Worm (Caenorhabditis elegans) whole organism, midembryonic: ENCODE data around the gene enu-3.6.

ENCODE experiments used
- T22C8.4 ChIP-seq: fragments of 200-800 bp; sonication (Bioruptor generic); IDR thresholded peaks from 2 replicates; pipeline ENCODE4 v1.3.6; 2022; ENCODE audit warnings: missing genetic modification characterization, missing compliant biosample characterization
- cog-1 ChIP-seq: sonication (generic microtip); optimal IDR thresholded peaks from 2 replicates; lab custom pipeline; 2016; ENCODE audit warnings: missing genetic modification characterization, missing compliant biosample characterization
- flt-1 ChIP-seq: fragments of 200-800 bp; sonication (Bioruptor generic); IDR thresholded peaks from 2 replicates; pipeline ENCODE4 v1.3.6; 2022; ENCODE audit warnings: missing genetic modification characterization, missing compliant biosample characterization
- klf-2 ChIP-seq: fragments of 200-800 bp; sonication (Bioruptor generic); conservative IDR thresholded peaks from 2 replicates; pipeline ENCODE4 v1.3.6; 2022; ENCODE audit warnings: missing genetic modification reagents, missing genetic modification characterization, missing compliant biosample characterization
- med-1 ChIP-seq: sonication (generic microtip); optimal IDR thresholded peaks from 2 replicates; lab custom pipeline; 2017; ENCODE audit warnings: missing genetic modification characterization, mild to moderate bottlenecking, missing compliant biosample characterization, antibody characterized with exemption, missing genetic modification reagents; ENCODE audit not compliant: insufficient read depth
- ref-1 ChIP-seq: fragments of 200-800 bp; sonication (Bioruptor generic); conservative IDR thresholded peaks from 2 replicates; pipeline ENCODE4 v1.3.6; 2022; ENCODE audit warnings: missing genetic modification reagents, missing genetic modification characterization, missing compliant biosample characterization
- tab-1 ChIP-seq: fragments of 200-800 bp; sonication (Bioruptor generic); IDR thresholded peaks from 2 replicates; pipeline ENCODE4 v1.3.6; 2022; ENCODE audit warnings: missing genetic modification characterization, missing compliant biosample characterization
- ztf-23 ChIP-seq: fragments of 200-800 bp; sonication (Bioruptor generic); IDR thresholded peaks from 2 replicates; pipeline ENCODE4 v1.3.6; 2022; ENCODE audit warnings: missing genetic modification reagents, missing genetic modification characterization, missing compliant biosample characterization
- ztf-29 ChIP-seq: fragments of 200-800 bp; sonication (Bioruptor generic); IDR thresholded peaks from 2 replicates; pipeline ENCODE4 v1.3.6; 2022; ENCODE audit warnings: missing genetic modification reagents, missing genetic modification characterization, missing compliant biosample characterization

The enu-3.6 gene

DNA sequence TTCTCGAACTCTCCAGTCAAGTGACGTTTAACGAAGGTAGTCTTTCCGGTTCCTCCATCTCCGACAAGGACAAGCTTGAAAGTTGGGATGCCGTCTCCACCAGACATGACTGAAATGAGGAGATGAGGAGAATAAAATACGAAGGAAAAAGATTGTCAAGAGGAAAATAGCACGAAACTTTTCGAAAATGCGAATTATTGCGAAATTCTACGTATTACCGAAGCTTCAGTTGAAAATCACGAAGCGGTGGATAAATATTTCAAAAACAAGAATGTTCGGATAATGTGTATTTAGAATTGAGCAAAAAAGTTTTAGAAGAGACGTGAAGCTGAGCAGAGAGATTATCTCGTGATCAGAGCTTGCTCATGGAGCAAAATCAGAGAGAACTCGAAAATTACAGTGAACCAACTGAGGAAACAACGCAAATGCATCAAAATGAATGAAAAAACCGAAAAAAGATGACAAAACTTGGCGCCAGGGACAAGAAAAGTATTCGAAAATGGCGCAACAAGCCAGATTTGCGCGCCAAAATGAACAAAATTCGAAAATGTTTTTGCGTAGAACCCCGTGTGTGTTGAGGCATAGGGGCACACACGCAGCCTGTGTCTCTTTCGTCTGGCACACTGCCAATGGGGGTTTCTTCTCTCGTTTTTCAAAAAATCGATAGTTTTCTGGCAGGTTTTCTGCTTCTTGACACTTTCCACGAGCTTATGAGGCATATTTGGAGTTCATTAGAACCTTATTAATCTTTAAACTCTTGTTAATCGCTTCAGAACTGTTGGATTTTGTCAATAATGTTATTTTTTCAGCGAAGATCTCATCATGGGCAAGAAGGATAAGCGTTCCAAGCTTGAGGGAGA is 2.4 kb upstream of the enu-3.6 start, which contains the start of the genes ran-1 and dkc-1:
ran-1 (minus strand) TSS at position 109 of the 860 bp plus-strand sequence.
dkc-1 (plus strand) TSS at position 810 of the 860 bp plus-strand sequence.
- TF ChIP-seq cog-1 (tag; lab: Kevin White, UChicago) (peak; percentile 50), ztf-23 (GFP tag; lab: Robert Waterston, UW) (peak; percentile 100), ref-1 (no peak), T22C8.4 (peak; percentile 72), ztf-29 (GFP tag; lab: Robert Waterston, UW) (no peak)

DNA sequence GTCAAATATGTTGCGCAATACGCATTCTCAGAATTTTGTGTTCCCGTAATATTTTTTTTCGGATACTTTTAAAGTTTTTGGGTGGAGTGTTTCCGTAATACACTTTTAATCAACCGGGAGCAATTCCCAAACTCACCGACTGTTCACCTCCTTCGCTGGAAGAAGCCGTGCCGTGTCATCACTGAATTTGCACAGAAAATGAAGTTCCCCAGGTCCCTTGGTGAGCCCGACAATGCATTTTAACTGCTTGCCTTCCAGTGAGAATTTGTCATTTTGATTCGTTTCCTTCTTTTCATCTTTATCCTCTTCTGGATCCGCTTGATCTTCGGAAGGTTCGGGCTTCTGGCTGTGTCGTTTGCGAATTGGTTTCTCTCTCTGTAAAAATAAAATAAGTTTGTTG is 4.1 kb downstream of the enu-3.6 start:
- TF ChIP-seq klf-2: no peak
- no peak for TF ChIP-seq flt-1 (GFP tag; lab: Robert Waterston, UW)
- TF ChIP-seq tab-1 (GFP tag; lab: Robert Waterston, UW): no peak
- TF ChIP-seq T22C8.4: no peak
- TF ChIP-seq cog-1 (tag; lab: Kevin White, UChicago): no peak
- no peak for TF ChIP-seq ztf-23 (GFP tag; lab: Robert Waterston, UW)
- no peak for TF ChIP-seq med-1 (GFP tag; lab: Kevin White, UChicago)
- no peak for TF ChIP-seq ztf-29 (GFP tag; lab: Robert Waterston, UW)
- no peak for TF ChIP-seq ref-1

DNA sequence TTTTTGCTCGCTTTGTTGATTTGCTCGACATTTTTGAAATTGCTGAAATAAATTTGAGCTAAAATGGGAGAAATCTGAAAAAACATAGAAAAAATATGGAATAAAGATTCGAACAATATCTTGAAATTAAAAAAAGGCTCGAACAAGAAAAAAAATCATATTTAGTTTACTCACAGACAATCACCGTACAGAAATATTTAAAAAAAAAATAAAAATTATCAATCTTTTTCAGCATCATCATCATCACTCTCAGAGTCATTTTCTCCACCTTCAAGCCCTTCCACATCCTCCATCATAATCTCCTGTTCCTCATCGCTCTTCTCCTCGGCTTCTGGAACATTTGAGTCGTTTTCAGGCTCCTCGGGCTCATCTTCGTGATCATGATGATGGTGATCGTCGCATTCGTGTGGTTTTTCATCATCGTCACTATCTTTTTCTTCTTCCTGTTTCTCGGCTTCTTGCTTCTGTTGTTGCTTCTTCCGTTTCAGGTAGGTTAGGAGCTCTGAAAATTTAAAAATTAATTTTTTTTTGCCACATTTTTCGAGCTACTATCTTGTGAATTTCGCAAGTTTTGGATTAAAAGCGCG is 5.3 kb downstream of the enu-3.6 start, which contains the start of gene hpl-2:
hpl-2 (minus strand) TSS at position 51 of the 587 bp plus-strand sequence.
- TF ChIP-seq cog-1 (tag; lab: Kevin White, UChicago): no peak
- no peak for TF ChIP-seq T22C8.4
- TF ChIP-seq ztf-29 (GFP tag; lab: Robert Waterston, UW): no peak
- TF ChIP-seq tab-1 (GFP tag; lab: Robert Waterston, UW): no peak
- no peak for TF ChIP-seq med-1 (GFP tag; lab: Kevin White, UChicago)
- TF ChIP-seq ztf-23 (GFP tag; lab: Robert Waterston, UW): no peak
- no peak for TF ChIP-seq klf-2
- no peak for TF ChIP-seq ref-1
- TF ChIP-seq flt-1 (GFP tag; lab: Robert Waterston, UW): no peak

DNA sequence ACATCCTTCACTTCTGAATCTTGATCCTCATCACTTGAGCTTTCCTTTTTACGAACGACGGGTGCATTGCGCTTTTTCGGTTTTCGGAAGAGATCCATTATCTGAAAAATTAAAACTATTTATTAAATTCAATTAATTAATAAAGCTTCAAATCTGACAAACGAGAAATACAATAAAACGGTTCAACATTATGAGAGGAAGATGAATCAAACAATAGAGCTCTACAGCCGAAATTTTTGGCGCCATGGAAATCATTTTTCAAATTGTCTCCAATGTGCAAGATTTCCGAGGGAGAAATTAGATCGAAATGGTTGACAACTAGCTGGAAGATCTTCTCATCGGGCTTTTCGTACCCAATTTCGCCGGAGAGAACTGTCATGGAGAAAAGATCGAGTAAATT is 7.3 kb downstream of the enu-3.6 start, which contains the start of gene rnf-113:
rnf-113 (minus strand) TSS at position 101 of the 400 bp plus-strand sequence.
- no peak for TF ChIP-seq med-1 (GFP tag; lab: Kevin White, UChicago)
- TF ChIP-seq ztf-29 (GFP tag; lab: Robert Waterston, UW): no peak
- TF ChIP-seq klf-2: no peak
- no peak for TF ChIP-seq flt-1 (GFP tag; lab: Robert Waterston, UW)
- TF ChIP-seq tab-1 (GFP tag; lab: Robert Waterston, UW): no peak
- TF ChIP-seq T22C8.4: no peak
- TF ChIP-seq cog-1 (tag; lab: Kevin White, UChicago): no peak
- no peak for TF ChIP-seq ref-1
- TF ChIP-seq ztf-23 (GFP tag; lab: Robert Waterston, UW): no peak

DNA sequence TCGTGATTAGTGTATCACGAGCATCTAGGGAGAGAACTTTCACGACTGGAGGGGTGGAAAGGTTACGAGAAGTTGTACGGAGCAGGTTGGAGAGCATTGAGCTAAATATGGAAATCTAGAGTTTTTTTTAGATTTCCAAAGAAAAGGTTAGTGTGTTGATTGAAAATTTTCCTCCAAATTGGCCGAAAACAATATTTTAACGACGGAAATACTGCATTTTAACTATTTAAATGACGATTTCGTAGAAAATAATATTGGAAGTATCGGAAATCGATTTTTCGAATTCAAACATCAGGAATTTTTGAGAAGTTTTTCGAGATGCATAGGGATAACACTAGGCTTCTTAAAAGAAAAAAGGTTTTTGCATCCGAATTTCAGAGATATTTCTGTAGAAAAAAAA is 8.2 kb downstream of the enu-3.6 start, which contains the start of gene K01G5.10:
K01G5.10 (minus strand) TSS at position 101 of the 400 bp plus-strand sequence.
- TF ChIP-seq T22C8.4: no peak
- no peak for TF ChIP-seq ztf-29 (GFP tag; lab: Robert Waterston, UW)
- TF ChIP-seq med-1 (GFP tag; lab: Kevin White, UChicago): no peak
- no peak for TF ChIP-seq flt-1 (GFP tag; lab: Robert Waterston, UW)
- no peak for TF ChIP-seq ref-1
- no peak for TF ChIP-seq ztf-23 (GFP tag; lab: Robert Waterston, UW)
- TF ChIP-seq cog-1 (tag; lab: Kevin White, UChicago): no peak
- no peak for TF ChIP-seq klf-2
- TF ChIP-seq tab-1 (GFP tag; lab: Robert Waterston, UW): no peak

DNA sequence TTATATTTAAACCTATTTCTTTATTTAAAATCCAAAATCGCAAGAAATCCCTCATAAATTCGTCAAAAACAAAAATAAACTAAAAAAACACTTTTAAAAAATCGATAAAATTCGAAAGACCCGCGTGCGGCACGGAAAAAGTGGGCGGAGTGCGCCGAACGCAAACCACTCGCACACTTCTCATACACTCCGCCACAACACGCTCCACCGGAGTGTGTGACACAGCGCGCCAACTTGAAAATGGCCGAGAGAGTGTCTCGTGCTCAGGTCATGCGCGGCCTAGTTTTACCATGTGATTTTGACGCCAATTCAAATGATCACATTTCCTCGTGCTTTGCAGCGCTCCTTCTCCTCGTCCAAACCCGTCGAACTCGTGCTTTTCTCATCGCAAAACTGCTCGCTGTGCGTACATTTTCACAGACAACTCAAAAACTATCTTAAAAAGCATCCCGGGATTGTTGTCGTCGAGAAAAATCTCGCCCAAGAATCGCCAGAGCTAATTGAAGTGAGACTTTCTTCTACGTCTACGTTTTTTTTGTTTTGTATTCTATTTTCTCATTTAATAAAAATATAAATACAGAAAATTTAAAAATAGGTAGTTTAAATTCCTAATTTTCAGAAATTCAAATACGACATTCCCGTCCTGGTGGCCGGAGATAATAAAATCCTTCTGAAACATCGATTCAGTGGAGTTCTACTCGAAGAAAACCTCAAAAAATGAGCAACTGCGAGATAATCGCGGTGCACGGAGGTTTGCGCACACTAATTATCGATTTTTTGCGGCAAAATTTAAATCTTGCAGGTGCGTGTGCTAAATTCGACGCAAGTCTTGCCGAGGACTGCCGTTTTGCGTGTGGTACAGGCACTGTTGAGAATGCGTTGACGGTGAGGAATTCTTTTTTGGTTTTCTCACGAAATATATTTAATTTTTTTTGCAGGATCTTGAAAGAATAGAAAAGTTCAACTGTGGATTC is 9.1 kb downstream of the enu-3.6 start, which contains the start of gene tasp-1:
tasp-1 (plus strand) TSS at position 258 of the 974 bp plus-strand sequence.
- peak; percentile 100 for TF ChIP-seq ztf-23 (GFP tag; lab: Robert Waterston, UW)
- TF ChIP-seq ztf-29 (GFP tag; lab: Robert Waterston, UW): peak; percentile 92
- TF ChIP-seq med-1 (GFP tag; lab: Kevin White, UChicago): peak; percentile 83
- TF ChIP-seq flt-1 (GFP tag; lab: Robert Waterston, UW): peak; percentile 98
- peak; percentile 93 for TF ChIP-seq klf-2
- TF ChIP-seq tab-1 (GFP tag; lab: Robert Waterston, UW): peak; percentile 93
- peak; percentile 100 for TF ChIP-seq T22C8.4
- TF ChIP-seq cog-1 (tag; lab: Kevin White, UChicago): peak; percentile 100
- TF ChIP-seq ref-1: peak; percentile 80

DNA sequence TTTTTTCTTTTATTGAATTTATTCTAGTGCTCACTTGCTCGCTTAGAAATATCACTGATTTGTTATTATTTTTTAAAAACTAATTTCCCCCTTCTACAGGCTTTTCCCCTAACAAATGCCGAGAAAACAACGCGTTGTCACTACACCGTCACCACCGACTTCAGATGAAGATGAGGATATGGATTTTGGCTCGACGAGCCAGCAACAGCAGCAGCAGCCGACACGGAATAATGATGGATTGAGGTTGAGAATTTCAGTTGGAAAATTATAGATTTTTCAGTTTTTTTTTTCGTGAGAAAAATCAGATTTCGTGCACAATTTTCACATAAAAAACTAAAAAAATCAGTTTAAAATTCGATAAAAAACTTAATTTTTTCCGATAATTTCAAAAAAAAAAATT is 12.8 kb downstream of the enu-3.6 start, which contains the start of gene dpy-28:
dpy-28 (plus strand) TSS at position 100 of the 400 bp plus-strand sequence.
- TF ChIP-seq cog-1 (tag; lab: Kevin White, UChicago) (no peak), ztf-23 (GFP tag; lab: Robert Waterston, UW) (no peak), ref-1 (no peak), tab-1 (GFP tag; lab: Robert Waterston, UW) (no peak), flt-1 (GFP tag; lab: Robert Waterston, UW) (no peak), med-1 (GFP tag; lab: Kevin White, UChicago) (no peak), T22C8.4 (no peak), ztf-29 (GFP tag; lab: Robert Waterston, UW) (no peak), klf-2 (no peak)

DNA sequence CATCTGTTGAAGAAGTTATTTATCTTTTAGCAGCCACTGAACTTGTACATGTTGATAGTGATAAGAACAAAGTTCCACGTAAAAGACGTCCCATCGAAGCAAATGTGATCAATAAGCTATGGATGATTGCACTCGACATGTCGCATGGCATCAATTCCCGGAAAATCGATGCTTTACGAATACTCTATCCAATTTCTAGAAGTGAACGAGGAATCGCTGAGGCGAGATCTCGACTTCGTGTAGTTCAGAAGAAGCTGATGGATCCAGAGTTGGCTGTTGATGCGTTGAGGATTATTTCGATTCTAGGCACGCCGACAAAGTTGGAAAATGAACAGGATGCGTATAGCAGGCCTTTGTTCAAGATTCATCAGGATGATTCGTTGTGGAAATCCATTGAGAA is 19.5 kb downstream of the enu-3.6 start:
- TF ChIP-seq med-1 (GFP tag; lab: Kevin White, UChicago): no peak
- no peak for TF ChIP-seq tab-1 (GFP tag; lab: Robert Waterston, UW)
- no peak for TF ChIP-seq cog-1 (tag; lab: Kevin White, UChicago)
- TF ChIP-seq ztf-29 (GFP tag; lab: Robert Waterston, UW): no peak
- TF ChIP-seq T22C8.4: no peak
- no peak for TF ChIP-seq klf-2
- TF ChIP-seq flt-1 (GFP tag; lab: Robert Waterston, UW): no peak
- TF ChIP-seq ztf-23 (GFP tag; lab: Robert Waterston, UW): no peak
- no peak for TF ChIP-seq ref-1
